Fruit fly (Drosophila melanogaster): ENCODE measurements around the gene Aps.

dm6 chr3L:10885711-10886272 lies 13.1 kb downstream of the Aps start:
- TF ChIP-seq usp (GFP tag; optimal IDR thresholded peaks at IDR 0.05), result no peak
- TF ChIP-seq pan (optimal IDR thresholded peaks at IDR 0.05), result no peak
- no peak for TF ChIP-seq CG8478 (optimal IDR thresholded peaks at IDR 0.05)

All from whole organism.